Worm (Caenorhabditis elegans) whole organism, mixed stage, embryonic: Measurements from ENCODE around the gene wdfy-2.
A peak's percentile ranks its signal among the peaks of the same experiment; 100 is the strongest.

Source experiments
- ceh-43 ChIP-seq: fragments of 200-800 bp; sonication (Bioruptor generic); optimal IDR thresholded peaks from 2 replicates; lab custom pipeline; 2018; ENCODE audit warnings: mild to moderate bottlenecking, missing genetic modification characterization, moderate library complexity, missing compliant biosample characterization
- ces-1 ChIP-seq: fragments of 150-350 bp; optimal IDR thresholded peaks from 2 replicates; lab custom pipeline; 2014; ENCODE audit warnings: missing biosample characterization, missing genetic modification reagents, missing genetic modification characterization
- lin-13 ChIP-seq: fragments of 150-350 bp; optimal IDR thresholded peaks from 2 replicates; lab custom pipeline; 2014; ENCODE audit warnings: missing biosample characterization, missing genetic modification characterization
- lin-32 ChIP-seq: fragments of 200-800 bp; sonication (Bioruptor generic); optimal IDR thresholded peaks from 2 replicates; lab custom pipeline; 2018; ENCODE audit warnings: mild to moderate bottlenecking, missing genetic modification characterization, missing compliant biosample characterization
- mep-1 ChIP-seq: fragments of 150-350 bp; optimal IDR thresholded peaks from 2 replicates; lab custom pipeline; 2017; ENCODE audit warnings: missing biosample characterization, missing genetic modification reagents, missing genetic modification characterization, inconsistent platforms
- mls-2 ChIP-seq: sonication (generic microtip); optimal IDR thresholded peaks from 2 replicates; lab custom pipeline; 2016; ENCODE audit warnings: mild to moderate bottlenecking, missing genetic modification characterization, moderate library complexity, missing compliant biosample characterization
- nhr-237 ChIP-seq: fragments of 150-350 bp; optimal IDR thresholded peaks from 2 replicates; lab custom pipeline; 2014; ENCODE audit warnings: missing biosample characterization, missing genetic modification characterization
- snpc-4 ChIP-seq: fragments of 150-350 bp; optimal IDR thresholded peaks from 2 replicates; lab custom pipeline; 2014; ENCODE audit warnings: missing biosample characterization, missing genetic modification characterization
- sptf-1 ChIP-seq: sonication (generic microtip); optimal IDR thresholded peaks from 2 replicates; lab custom pipeline; 2017; ENCODE audit warnings: mild to moderate bottlenecking, missing genetic modification characterization, moderate library complexity, missing compliant biosample characterization
- unc-62 ChIP-seq: fragments of 150-350 bp; optimal IDR thresholded peaks from 2 replicates; lab custom pipeline; 2014; ENCODE audit warnings: missing biosample characterization, missing genetic modification reagents, missing genetic modification characterization
- ztf-11 ChIP-seq: fragments of 150-350 bp; optimal IDR thresholded peaks from 2 replicates; lab custom pipeline; 2014; ENCODE audit warnings: missing biosample characterization, missing genetic modification characterization

DNA sequence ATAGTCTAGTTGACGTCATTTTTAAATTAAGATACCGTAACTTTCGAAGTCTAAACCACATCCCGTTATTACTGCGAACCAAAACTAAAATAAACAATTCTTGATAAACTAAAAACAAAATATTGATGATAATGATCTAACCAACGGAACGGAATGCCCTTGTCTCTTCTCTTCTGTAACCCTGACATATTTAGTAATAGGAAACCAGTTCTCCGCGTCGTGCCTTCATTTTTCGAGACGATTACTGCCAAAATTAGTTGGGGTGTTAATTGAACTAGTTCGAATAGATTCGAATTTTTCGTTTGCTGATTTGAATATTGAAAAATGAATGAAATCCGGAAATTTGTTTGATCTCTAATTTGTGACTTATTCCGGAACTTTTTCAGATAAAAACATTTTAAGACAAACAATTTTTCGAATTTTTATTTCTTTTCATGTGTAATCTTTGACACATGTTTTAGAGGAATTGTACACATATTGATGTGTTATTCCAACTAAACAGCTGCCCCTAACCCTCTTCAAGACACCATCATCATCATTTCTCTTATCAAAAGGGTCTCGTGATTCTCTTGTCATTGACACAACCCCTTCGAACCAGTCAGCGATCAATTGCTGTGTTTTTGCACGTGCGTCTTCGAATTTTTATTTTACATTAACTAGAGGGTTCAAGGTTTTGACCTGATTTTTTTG lies 35.9 kb upstream of the wdfy-2 start:
- TF ChIP-seq ces-1 (GFP tag; lab: Kevin White, UChicago) (peak; percentile 34), unc-62 (GFP tag; lab: Kevin White, UChicago) (peak; percentile 83), lin-13 (no peak), lin-32 (no peak), snpc-4 (tag; lab: Kevin White, UChicago) (no peak), ceh-43 (no peak), mep-1 (tag; lab: Kevin White, UChicago) (no peak), sptf-1 (tag; lab: Kevin White, UChicago) (no peak), ztf-11 (tag; lab: Kevin White, UChicago) (no peak), mls-2 (tag; lab: Kevin White, UChicago) (no peak), nhr-237 (no peak)
